Worm (Caenorhabditis elegans): ENCODE data around the gene unc-71.

DNA sequence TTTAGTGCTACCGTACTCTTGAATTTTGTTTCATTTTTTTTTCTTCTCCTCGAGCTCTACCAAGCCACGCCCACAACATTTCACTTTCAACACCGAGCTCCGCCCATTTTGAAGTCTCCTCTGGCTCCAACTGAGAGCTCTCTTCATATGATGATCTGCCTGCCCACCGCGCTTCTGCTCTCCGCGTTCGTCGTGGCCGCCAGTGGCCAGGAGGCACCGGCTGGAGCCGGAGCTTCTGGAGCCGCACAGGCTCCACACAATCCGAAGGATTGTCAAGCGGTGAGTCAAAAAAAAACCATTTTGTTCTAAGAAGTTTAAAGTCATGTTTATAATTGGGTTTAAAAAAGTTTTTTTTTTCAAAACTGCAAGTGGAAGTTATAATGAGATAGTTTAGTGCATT is 18.8 kb upstream of the unc-71 start, which contains the start of gene flp-14:
- no peak for TF ChIP-seq ztf-3 (GFP tag; optimal IDR thresholded peaks at IDR 0.05)
- no peak for TF ChIP-seq attf-5 (GFP tag; optimal IDR thresholded peaks at IDR 0.05)
- TF ChIP-seq F52B5.7 (tag; optimal IDR thresholded peaks at IDR 0.05), result no peak
- TF ChIP-seq die-1 (tag; optimal IDR thresholded peaks at IDR 0.05), result no peak
- no peak for TF ChIP-seq K12H6.12 (tag; optimal IDR thresholded peaks at IDR 0.05)

Data from whole organism, young adult.